Fruit fly (Drosophila melanogaster) whole organism, embryonic: Measurements from ENCODE around the gene tank.
A peak's percentile ranks its signal among the peaks of the same experiment; 100 is the strongest.

Experiments
- ATbp ChIP-seq: fragments of 200-800 bp; sonication (Bioruptor generic); optimal IDR thresholded peaks from 2 replicates; lab custom pipeline; 2017; ENCODE audit warnings: missing biosample characterization, mild to moderate bottlenecking, missing genetic modification characterization, missing genetic modification reagents
- Adf1 ChIP-seq: fragments of 200-800 bp; sonication (Bioruptor generic); IDR thresholded peaks from 2 replicates; pipeline ENCODE4 v1.3.6; 2022; ENCODE audit warnings: missing biosample characterization, missing genetic modification characterization
- CG1024 ChIP-seq: fragments of 200-800 bp; sonication (Bioruptor generic); IDR thresholded peaks from 2 replicates; pipeline ENCODE4 v1.3.6; 2022; ENCODE audit warnings: missing biosample characterization, missing genetic modification characterization
- CG10321 ChIP-seq: fragments of 200-800 bp; sonication (Bioruptor generic); IDR thresholded peaks from 2 replicates; pipeline ENCODE4 v1.3.6; 2022; ENCODE audit warnings: missing biosample characterization, missing genetic modification characterization
- CG10462 ChIP-seq: fragments of 200-800 bp; sonication (Bioruptor generic); optimal IDR thresholded peaks from 2 replicates; lab custom pipeline; 2016; ENCODE audit warnings: missing biosample characterization, missing genetic modification characterization
- CG11696 ChIP-seq: fragments of 200-800 bp; sonication (Bioruptor generic); IDR thresholded peaks from 2 replicates; pipeline ENCODE4 v1.3.6; 2022; ENCODE audit warnings: missing biosample characterization, missing genetic modification characterization
- CG13287 ChIP-seq: fragments of 200-800 bp; sonication (Bioruptor generic); IDR thresholded peaks from 2 replicates; pipeline ENCODE4 v1.3.6; 2022; ENCODE audit warnings: missing biosample characterization, missing genetic modification characterization; ENCODE audit not compliant: partially characterized antibody
- CG14014 ChIP-seq: fragments of 200-800 bp; sonication (Bioruptor generic); IDR thresholded peaks from 2 replicates; pipeline ENCODE4 v1.3.6; 2022; ENCODE audit warnings: missing biosample characterization, missing genetic modification characterization
- CG15073 ChIP-seq: fragments of 200-800 bp; sonication (Bioruptor generic); optimal IDR thresholded peaks from 2 replicates; lab custom pipeline; 2016; ENCODE audit warnings: missing biosample characterization, missing genetic modification characterization
- CG1603 ChIP-seq: fragments of 200-800 bp; sonication (Bioruptor generic); optimal IDR thresholded peaks from 2 replicates; lab custom pipeline; 2019; ENCODE audit warnings: missing biosample characterization, mild to moderate bottlenecking, missing genetic modification characterization, moderate library complexity
- CG17829 ChIP-seq: fragments of 200-800 bp; optimal IDR thresholded peaks from 2 replicates; lab custom pipeline; 2019; ENCODE audit warnings: missing biosample characterization, mild to moderate bottlenecking, missing genetic modification characterization, moderate library complexity
- CG18599 ChIP-seq: fragments of 200-800 bp; sonication (Bioruptor generic); optimal IDR thresholded peaks from 3 replicates; lab custom pipeline; 2017; ENCODE audit warnings: missing biosample characterization, missing genetic modification characterization, mild to moderate bottlenecking, moderate library complexity, missing genetic modification reagents
- CG2129 ChIP-seq: fragments of 200-800 bp; sonication (Bioruptor generic); IDR thresholded peaks from 2 replicates; pipeline ENCODE4 v1.3.6; 2022; ENCODE audit warnings: missing biosample characterization, missing genetic modification characterization; ENCODE audit not compliant: partially characterized antibody
- CG2678 ChIP-seq: fragments of 200-800 bp; sonication (Bioruptor generic); optimal IDR thresholded peaks from 3 replicates; lab custom pipeline; 2019; ENCODE audit warnings: missing biosample characterization, mild to moderate bottlenecking, missing genetic modification characterization, moderate library complexity
- CG34224 ChIP-seq: fragments of 200-800 bp; sonication (Bioruptor generic); IDR thresholded peaks from 3 replicates; pipeline ENCODE4 v1.3.6; 2022; ENCODE audit warnings: missing biosample characterization, missing genetic modification characterization; ENCODE audit not compliant: partially characterized antibody
- CG34422 ChIP-seq: fragments of 200-800 bp; sonication (Bioruptor generic); IDR thresholded peaks from 3 replicates; pipeline ENCODE4 v1.3.6; 2022; ENCODE audit warnings: missing biosample characterization, missing genetic modification characterization
- CG4360 ChIP-seq: fragments of 200-800 bp; sonication (Bioruptor generic); IDR thresholded peaks from 2 replicates; pipeline ENCODE4 v1.3.6; 2022; ENCODE audit warnings: missing biosample characterization, missing genetic modification characterization
- CG4707 ChIP-seq: fragments of 200-800 bp; sonication (Bioruptor generic); optimal IDR thresholded peaks from 2 replicates; lab custom pipeline; 2018; ENCODE audit warnings: missing biosample characterization, mild to moderate bottlenecking, missing genetic modification characterization, moderate library complexity
- CG4730 ChIP-seq: fragments of 200-800 bp; sonication (Bioruptor generic); IDR thresholded peaks from 2 replicates; pipeline ENCODE4 v1.3.6; 2022; ENCODE audit warnings: missing biosample characterization, missing genetic modification characterization
- CG7987 ChIP-seq: fragments of 200-800 bp; sonication (Bioruptor generic); optimal IDR thresholded peaks from 2 replicates; lab custom pipeline; 2018; ENCODE audit warnings: missing biosample characterization, mild to moderate bottlenecking, missing genetic modification characterization, moderate library complexity
- CG8924 ChIP-seq: fragments of 200-800 bp; optimal IDR thresholded peaks from 3 replicates; lab custom pipeline; 2019; ENCODE audit warnings: missing biosample characterization, mild to moderate bottlenecking, missing genetic modification characterization, moderate library complexity
- CG9797 ChIP-seq: fragments of 200-800 bp; sonication (Bioruptor generic); optimal IDR thresholded peaks from 3 replicates; lab custom pipeline; 2018; ENCODE audit warnings: missing biosample characterization, mild to moderate bottlenecking, missing genetic modification characterization
- CG9876 ChIP-seq: fragments of 200-800 bp; sonication (Bioruptor generic); optimal IDR thresholded peaks from 2 replicates; lab custom pipeline; 2016; ENCODE audit warnings: missing biosample characterization, missing genetic modification characterization
- CHES-1-like ChIP-seq: fragments of 200-800 bp; sonication (Bioruptor generic); optimal IDR thresholded peaks from 2 replicates; lab custom pipeline; 2016; ENCODE audit warnings: missing biosample characterization, missing genetic modification characterization
- Dbx ChIP-seq: fragments of 200-800 bp; sonication (Bioruptor generic); IDR thresholded peaks from 3 replicates; pipeline ENCODE4 v1.3.6; 2022; ENCODE audit warnings: missing biosample characterization, missing genetic modification characterization
- Jarid2 ChIP-seq: fragments of 200-800 bp; sonication (Bioruptor generic); optimal IDR thresholded peaks from 3 replicates; lab custom pipeline; 2017; ENCODE audit warnings: mild to moderate bottlenecking, missing biosample characterization, missing genetic modification reagents, missing genetic modification characterization
- MESR4 ChIP-seq: fragments of 200-800 bp; sonication (Bioruptor generic); optimal IDR thresholded peaks from 2 replicates; lab custom pipeline; 2018; ENCODE audit warnings: missing biosample characterization, mild to moderate bottlenecking, missing genetic modification characterization, moderate library complexity
- Max ChIP-seq: fragments of 200-800 bp; sonication (Bioruptor generic); optimal IDR thresholded peaks from 2 replicates; lab custom pipeline; 2016; ENCODE audit warnings: missing biosample characterization, mild to moderate bottlenecking, missing genetic modification characterization
- Meics ChIP-seq: fragments of 200-800 bp; sonication (Bioruptor generic); optimal IDR thresholded peaks from 2 replicates; lab custom pipeline; 2017; ENCODE audit warnings: missing biosample characterization, mild to moderate bottlenecking, missing genetic modification characterization
- Nf-YC ChIP-seq: fragments of 200-800 bp; optimal IDR thresholded peaks from 3 replicates; lab custom pipeline; 2019; ENCODE audit warnings: missing biosample characterization, mild to moderate bottlenecking, missing genetic modification characterization, moderate library complexity
- Pdp1 ChIP-seq, 2 experiments: fragments of 200-800 bp; sonication (Bioruptor generic); optimal IDR thresholded peaks; 3 replicates each; lab custom pipeline; 2016; ENCODE audit warnings: missing biosample characterization in 2 of 2, missing genetic modification characterization in 2 of 2, mild to moderate bottlenecking in 1 of 2, moderate library complexity in 1 of 2
- TFAM ChIP-seq: fragments of 200-800 bp; sonication (Bioruptor generic); optimal IDR thresholded peaks from 2 replicates; lab custom pipeline; 2017; ENCODE audit warnings: missing biosample characterization, missing genetic modification characterization, inconsistent platforms
- Tbp ChIP-seq: fragments of >200 bp; optimal IDR thresholded peaks from 2 replicates; lab custom pipeline; 2018; ENCODE audit warnings: missing biosample characterization, missing genetic modification characterization
- Vsx1 ChIP-seq: fragments of 200-800 bp; sonication (Bioruptor generic); optimal IDR thresholded peaks from 2 replicates; lab custom pipeline; 2017; ENCODE audit warnings: missing biosample characterization, mild to moderate bottlenecking, missing genetic modification characterization, missing genetic modification reagents
- ase ChIP-seq: fragments of 200-800 bp; sonication (Bioruptor generic); IDR thresholded peaks from 3 replicates; pipeline ENCODE4 v1.3.6; 2022; ENCODE audit warnings: missing biosample characterization, missing genetic modification characterization
- crc ChIP-seq: fragments of 200-800 bp; sonication (Bioruptor generic); optimal IDR thresholded peaks from 2 replicates; lab custom pipeline; 2016; ENCODE audit warnings: missing biosample characterization, missing genetic modification characterization
- dmrt11E ChIP-seq: fragments of 200-800 bp; sonication (Bioruptor generic); optimal IDR thresholded peaks from 3 replicates; lab custom pipeline; 2018; ENCODE audit warnings: missing biosample characterization, mild to moderate bottlenecking, missing genetic modification characterization, moderate library complexity
- hbn ChIP-seq: fragments of 200-800 bp; sonication (Bioruptor generic); IDR thresholded peaks from 2 replicates; pipeline ENCODE4 v1.3.6; 2022; ENCODE audit warnings: missing biosample characterization, missing genetic modification characterization; ENCODE audit not compliant: partially characterized antibody
- hkb ChIP-seq, 2 experiments: fragments of 200-800 bp in 1 of 2; fragments of >200 bp in 1 of 2; sonication (Bioruptor generic) in 1 of 2; IDR thresholded peaks in 1 of 2; optimal IDR thresholded peaks in 1 of 2; 2 replicates each; pipeline versions ENCODE4 v1.3.6 to Lab custom; 2017 to 2022; ENCODE audit warnings: missing biosample characterization in 1 of 2, missing genetic modification characterization in 1 of 2
- ind ChIP-seq: fragments of 200-800 bp; sonication (Bioruptor generic); optimal IDR thresholded peaks from 3 replicates; lab custom pipeline; 2016; ENCODE audit warnings: missing biosample characterization, missing genetic modification characterization
- lmd ChIP-seq: fragments of 200-800 bp; sonication (Bioruptor generic); IDR thresholded peaks from 2 replicates; pipeline ENCODE4 v1.3.6; 2022; ENCODE audit warnings: missing biosample characterization, missing genetic modification characterization
- oc ChIP-seq: fragments of 200-800 bp; sonication (Bioruptor generic); optimal IDR thresholded peaks from 2 replicates; lab custom pipeline; 2018; ENCODE audit warnings: missing biosample characterization, mild to moderate bottlenecking, missing genetic modification characterization, moderate library complexity
- onecut ChIP-seq: fragments of 200-800 bp; sonication (Bioruptor generic); IDR thresholded peaks from 2 replicates; pipeline ENCODE4 v1.3.6; 2022; ENCODE audit warnings: missing biosample characterization, missing genetic modification characterization
- pb ChIP-seq: fragments of 200-800 bp; sonication (Bioruptor generic); optimal IDR thresholded peaks from 3 replicates; lab custom pipeline; 2016; ENCODE audit warnings: missing biosample characterization, missing genetic modification characterization
- pita ChIP-seq: fragments of 200-800 bp; sonication (Bioruptor generic); optimal IDR thresholded peaks from 2 replicates; lab custom pipeline; 2017; ENCODE audit warnings: missing biosample characterization, mild to moderate bottlenecking, missing genetic modification characterization
- salm ChIP-seq: fragments of 200-800 bp; sonication (Bioruptor generic); optimal IDR thresholded peaks from 2 replicates; lab custom pipeline; 2018; ENCODE audit warnings: missing biosample characterization, mild to moderate bottlenecking, missing genetic modification characterization
- trem ChIP-seq: fragments of 200-800 bp; optimal IDR thresholded peaks from 3 replicates; lab custom pipeline; 2019; ENCODE audit warnings: missing biosample characterization, mild to moderate bottlenecking, missing genetic modification characterization, moderate library complexity
- zfh1 ChIP-seq: fragments of 200-800 bp; sonication (Bioruptor generic); IDR thresholded peaks from 3 replicates; pipeline ENCODE4 v1.3.6; 2022; ENCODE audit warnings: missing biosample characterization, missing genetic modification characterization

The tank gene

dm6 chr2L:4810044-4810609, 27.7 kb downstream of the tank start (continued):
- TF ChIP-seq Dbx = peak; percentile 61; the same call in 1 of the 3 replicates
- no peak for TF ChIP-seq CG2129 (GFP tag; lab: Robert Waterston, UW)
- no peak for TF ChIP-seq Vsx1 (GFP tag; lab: Kevin White, UChicago)
- no peak for TF ChIP-seq hkb (optimal IDR thresholded peaks at IDR 0.05; lab: Kevin White, UChicago)
- peak; percentile 60 for TF ChIP-seq hkb (GFP tag; IDR thresholded peaks at IDR 0.05; lab: Robert Waterston, UW)
- TF ChIP-seq zfh1 (GFP tag; lab: Robert Waterston, UW) = peak; percentile 8; the same call in 1 of the 3 replicates
- no peak for TF ChIP-seq CG11696
- peak; percentile 47 for TF ChIP-seq oc (tag; lab: Kevin White, UChicago)
- TF ChIP-seq CG13287 (GFP tag; lab: Robert Waterston, UW) = peak; percentile 76
- TF ChIP-seq Adf1 (GFP tag; lab: Robert Waterston, UW) = peak; percentile 70
- TF ChIP-seq Max (GFP tag; lab: Kevin White, UChicago) = peak; percentile 64
- TF ChIP-seq Nf-YC = peak; percentile 98
- TF ChIP-seq CG9876 (GFP tag; lab: Kevin White, UChicago) = no peak
- TF ChIP-seq CG34224 = peak; percentile 40
- no peak for TF ChIP-seq CG15073 (GFP tag; lab: Kevin White, UChicago)
- peak in 1 of 2 experiments; percentile 33 for TF ChIP-seq Pdp1 (GFP tag; optimal IDR thresholded peaks at IDR 0.05; lab: Kevin White, UChicago)
- TF ChIP-seq ATbp (GFP tag; lab: Kevin White, UChicago) = no peak
- TF ChIP-seq CG17829 (tag; lab: Kevin White, UChicago) = peak; percentile 64
- TF ChIP-seq CG2678 = peak; percentile 29
- peak; percentile 100 for TF ChIP-seq CG10321 (GFP tag; lab: Robert Waterston, UW)
- TF ChIP-seq ind = no peak
- peak; percentile 98 for TF ChIP-seq CG34422 (GFP tag; lab: Robert Waterston, UW)
- TF ChIP-seq CG18599 = peak; percentile 36
- 0 out of 2 replicates have a peak, but pooled peaks have one; percentile 38 for TF ChIP-seq CG4360 (GFP tag; lab: Robert Waterston, UW)
- peak; percentile 20 for TF ChIP-seq CG4707 (GFP tag; lab: Kevin White, UChicago)
- no peak; the same call in 1 of the 2 replicates for TF ChIP-seq CG1024 (GFP tag; lab: Robert Waterston, UW)
- TF ChIP-seq MESR4 (GFP tag; lab: Kevin White, UChicago) = no peak
- TF ChIP-seq hbn (GFP tag; lab: Robert Waterston, UW) = 0 out of 2 replicates have a peak, but pooled peaks have one; percentile 31
- no peak; the same call in 1 of the 2 replicates for TF ChIP-seq onecut (GFP tag; lab: Robert Waterston, UW)
- TF ChIP-seq pita (GFP tag; lab: Kevin White, UChicago) = peak; percentile 61
- TF ChIP-seq CG7987 = peak; percentile 55
- peak; percentile 45 for TF ChIP-seq CG1603 (tag; lab: Kevin White, UChicago)
- TF ChIP-seq Meics (GFP tag; lab: Kevin White, UChicago) = peak; percentile 21
- TF ChIP-seq CHES-1-like (GFP tag; lab: Kevin White, UChicago) = peak; percentile 70
- TF ChIP-seq CG4730 (GFP tag; lab: Robert Waterston, UW) = no peak; the same call in 1 of the 2 replicates
- peak; percentile 65 for TF ChIP-seq Jarid2 (GFP tag; lab: Kevin White, UChicago)
- TF ChIP-seq ase = no peak
- no peak; the same call in 1 of the 2 replicates for TF ChIP-seq lmd (GFP tag; lab: Robert Waterston, UW)
- TF ChIP-seq TFAM (GFP tag; lab: Kevin White, UChicago) = no peak
- no peak for TF ChIP-seq salm (tag; lab: Kevin White, UChicago)
- TF ChIP-seq CG14014 = peak; percentile 50; the same call in 1 of the 2 replicates
- peak; percentile 63 for TF ChIP-seq CG8924 (tag; lab: Kevin White, UChicago)
- TF ChIP-seq trem (tag; lab: Kevin White, UChicago) = peak; percentile 28
- TF ChIP-seq pb (GFP tag; lab: Kevin White, UChicago) = no peak
- TF ChIP-seq CG9797 = no peak
- TF ChIP-seq CG10462 (GFP tag; lab: Kevin White, UChicago) = no peak
- no peak for TF ChIP-seq crc
- no peak for TF ChIP-seq Tbp (GFP tag; lab: Kevin White, UChicago)
- peak; percentile 46 for TF ChIP-seq dmrt11E (tag; lab: Kevin White, UChicago)
